Worm (Caenorhabditis elegans) whole organism, young adult: ENCODE data around the gene irg-7.

Experiments
- F22D6.2 ChIP-seq: sonication (generic microtip); optimal IDR thresholded peaks from 2 replicates; lab custom pipeline; 2016; ENCODE audit warnings: mild to moderate bottlenecking, missing genetic modification characterization, missing compliant biosample characterization
- F55B11.4 ChIP-seq: sonication (generic microtip); optimal IDR thresholded peaks from 2 replicates; lab custom pipeline; 2016; ENCODE audit warnings: missing compliant biosample characterization, missing genetic modification characterization, borderline replicate concordance; ENCODE audit not compliant: insufficient read depth
- K12H6.12 ChIP-seq: fragments of 200-800 bp; sonication (Bioruptor generic); optimal IDR thresholded peaks from 2 replicates; lab custom pipeline; 2018; ENCODE audit warnings: mild to moderate bottlenecking, missing genetic modification characterization, missing compliant biosample characterization
- aptf-2 ChIP-seq: fragments of 200-800 bp; sonication (Bioruptor generic); conservative IDR thresholded peaks from 2 replicates; pipeline ENCODE4 v1.3.6; 2022; ENCODE audit warnings: missing genetic modification reagents, missing genetic modification characterization, missing compliant biosample characterization
- attf-5 ChIP-seq: fragments of 200-800 bp; sonication (Bioruptor generic); optimal IDR thresholded peaks from 2 replicates; lab custom pipeline; 2018; ENCODE audit warnings: mild to moderate bottlenecking, missing genetic modification characterization, missing compliant biosample characterization
- hlh-26 ChIP-seq: fragments of 200-800 bp; sonication (Bioruptor generic); conservative IDR thresholded peaks from 2 replicates; pipeline ENCODE4 v1.3.6; 2022; ENCODE audit warnings: missing genetic modification reagents, missing genetic modification characterization, missing compliant biosample characterization
- let-607 ChIP-seq, 2 experiments: fragments of 200-800 bp in 1 of 2; sonication (Bioruptor generic) in 1 of 2; sonication (generic microtip) in 1 of 2; optimal IDR thresholded peaks; 2 replicates each; lab custom pipeline; 2016 to 2018; ENCODE audit warnings: mild to moderate bottlenecking in 2 of 2, missing compliant biosample characterization in 2 of 2, missing genetic modification characterization in 2 of 2, moderate library complexity in 2 of 2, missing genotype in 1 of 2
- pha-4 ChIP-seq: fragments of 150-350 bp; sonication (generic microtip); optimal IDR thresholded peaks from 2 replicates; lab custom pipeline; 2014; ENCODE audit warnings: missing biosample characterization, missing genetic modification reagents, missing genetic modification characterization
- snpc-1.1 ChIP-seq: sonication (generic microtip); optimal IDR thresholded peaks from 2 replicates; lab custom pipeline; 2017; ENCODE audit warnings: missing genetic modification characterization, mild to moderate bottlenecking, missing compliant biosample characterization, antibody characterized with exemption, moderate library complexity, missing genotype, missing genetic modification reagents; ENCODE audit not compliant: insufficient read depth
- snpc-3.4 ChIP-seq: sonication (generic microtip); optimal IDR thresholded peaks from 2 replicates; lab custom pipeline; 2017; ENCODE audit warnings: missing genetic modification characterization, mild to moderate bottlenecking, missing compliant biosample characterization, antibody characterized with exemption, moderate library complexity, missing genotype, missing genetic modification reagents
- snpc-4 ChIP-seq, 5 experiments: fragments of 150-350 bp in 1 of 5; sonication (generic microtip) in 4 of 5; optimal IDR thresholded peaks; 2 replicates each; lab custom pipeline; 2014 to 2018; ENCODE audit warnings: missing genetic modification characterization in 5 of 5, missing biosample characterization in 3 of 5, antibody characterized with exemption in 2 of 5, mild to moderate bottlenecking in 2 of 5, missing compliant biosample characterization in 2 of 5, missing genotype in 2 of 5, moderate library complexity in 2 of 5, missing genetic modification reagents in 1 of 5
- xnd-1 ChIP-seq: sonication (generic microtip); optimal IDR thresholded peaks from 2 replicates; lab custom pipeline; 2016; ENCODE audit warnings: missing genotype, missing genetic modification reagents, missing genetic modification characterization, missing compliant biosample characterization
- zim-3 ChIP-seq: sonication (generic microtip); optimal IDR thresholded peaks from 2 replicates; lab custom pipeline; 2017; ENCODE audit warnings: mild to moderate bottlenecking, missing genetic modification characterization, moderate library complexity, missing compliant biosample characterization
- ztf-26 ChIP-seq: sonication (generic microtip); optimal IDR thresholded peaks from 2 replicates; lab custom pipeline; 2017; ENCODE audit warnings: missing genetic modification characterization, missing compliant biosample characterization

- TF ChIP-seq let-607 (tag; optimal IDR thresholded peaks at IDR 0.05; lab: Kevin White, UChicago) (no peak), snpc-1.1 (tag; lab: Kevin White, UChicago) (no peak), ztf-26 (no peak), snpc-4 (GFP tag; optimal IDR thresholded peaks at IDR 0.05; lab: Kevin White, UChicago) (no peak), snpc-4 (tag; optimal IDR thresholded peaks at IDR 0.05; lab: Kevin White, UChicago) (no peak), K12H6.12 (tag; lab: Kevin White, UChicago) (no peak), pha-4 (no peak), zim-3 (tag; lab: Kevin White, UChicago) (no peak), xnd-1 (tag; lab: Kevin White, UChicago) (no peak), snpc-3.4 (tag; lab: Kevin White, UChicago) (no peak), attf-5 (GFP tag; lab: Kevin White, UChicago) (no peak), F55B11.4 (tag; lab: Kevin White, UChicago) (no peak), hlh-26 (GFP tag; lab: Robert Waterston, UW) (no peak), aptf-2 (no peak), F22D6.2 (tag; lab: Kevin White, UChicago) (no peak)
Measured at ce11 chrX:3291948-3292347, 48.5 kb upstream of the irg-7 start.
